Worm (Caenorhabditis elegans) whole organism, L1 larva: ENCODE measurements around the gene srb-6.

Source experiments
- Y116A8C.19 ChIP-seq: sonication (generic microtip); optimal IDR thresholded peaks from 2 replicates; lab custom pipeline; 2016; ENCODE audit warnings: missing compliant biosample characterization, missing genetic modification characterization, borderline replicate concordance
- ces-1 ChIP-seq: fragments of 150-350 bp; optimal IDR thresholded peaks from 2 replicates; lab custom pipeline; 2014; ENCODE audit warnings: missing biosample characterization, missing genetic modification reagents, missing genetic modification characterization
- nhr-237 ChIP-seq: fragments of 150-350 bp; optimal IDR thresholded peaks from 2 replicates; lab custom pipeline; 2014; ENCODE audit warnings: missing biosample characterization, missing genetic modification characterization
- skn-1 ChIP-seq: fragments of 150-350 bp; optimal IDR thresholded peaks from 2 replicates; lab custom pipeline; 2014; ENCODE audit warnings: missing biosample characterization, missing genetic modification characterization
- unc-62 ChIP-seq: fragments of 150-350 bp; optimal IDR thresholded peaks from 2 replicates; lab custom pipeline; 2014; ENCODE audit warnings: missing biosample characterization, missing genetic modification reagents, missing genetic modification characterization

- TF ChIP-seq nhr-237 (tag; lab: Kevin White, UChicago) (no peak), ces-1 (GFP tag; lab: Kevin White, UChicago) (no peak), Y116A8C.19 (tag; lab: Kevin White, UChicago) (no peak), skn-1 (tag; lab: Kevin White, UChicago) (no peak), unc-62 (GFP tag; lab: Kevin White, UChicago) (no peak)
Measured at ce11 chrII:10189369-10189768, 5.3 kb upstream of the srb-6 start, which contains the start of gene cdc-25.4.
